In the genomic region with DNA sequence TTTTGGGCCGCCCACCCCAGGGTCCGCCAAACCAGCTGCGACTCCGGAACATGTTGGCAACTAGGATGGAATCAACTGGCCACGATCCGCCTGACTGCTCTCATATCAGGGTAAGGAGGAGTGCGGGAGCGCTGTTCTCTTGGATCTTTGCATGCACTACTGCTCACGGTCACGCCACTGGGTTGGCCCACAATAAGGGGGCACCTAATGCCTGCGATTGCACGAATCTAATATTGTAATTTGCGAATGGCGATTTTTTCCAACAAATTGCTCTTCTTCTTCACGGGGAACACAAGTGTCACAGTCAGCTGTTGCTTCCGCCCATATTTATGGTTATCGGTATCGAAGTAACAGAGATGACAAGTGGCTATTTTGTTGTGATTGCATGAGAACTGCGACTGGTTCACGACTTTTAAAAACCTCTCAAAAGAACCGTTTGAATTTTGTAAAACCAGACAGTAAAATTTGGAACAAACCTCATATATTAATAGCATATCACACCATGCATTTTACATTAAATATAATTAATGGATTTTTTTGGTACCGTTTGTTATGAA, we compare ENCODE assay signal across 1 fruit fly cellular context.
TF ChIP-seq lines count a peak whose summit lies in the region.

TSS of gene ema (minus strand) at position 295 of the 557 bp plus-strand sequence.

TF ChIP-seq in whole organism, embryonic, 481 proteins besides CTCF, POLR2A, EP300 and RAD21 (continued from another document and continues in another):
- TF ChIP-seq z (GFP tag; IDR thresholded peaks at IDR 0.05; lab: Robert Waterston, UW): no peak
- TF ChIP-seq Dad (GFP tag; optimal IDR thresholded peaks at IDR 0.05; lab: Kevin White, UChicago): no peak
- 0 out of 3 replicates have a peak, but pooled peaks have one; percentile 33 for TF ChIP-seq so (GFP tag; IDR thresholded peaks at IDR 0.05; lab: Robert Waterston, UW)
- TF ChIP-seq CrebB (tag; optimal IDR thresholded peaks at IDR 0.05; lab: Kevin White, UChicago): peak; percentile 27
- TF ChIP-seq CG33557 (GFP tag; optimal IDR thresholded peaks at IDR 0.05; lab: Kevin White, UChicago): no peak
- TF ChIP-seq CG2889 (GFP tag; IDR thresholded peaks at IDR 0.05; lab: Robert Waterston, UW): no peak
- no peak for TF ChIP-seq CG1529 (GFP tag; optimal IDR thresholded peaks at IDR 0.05; lab: Kevin White, UChicago)
- TF ChIP-seq CG10274 (GFP tag; optimal IDR thresholded peaks at IDR 0.05; lab: Kevin White, UChicago): no peak
- no peak; the same call in 1 of the 2 replicates for TF ChIP-seq tna (GFP tag; IDR thresholded peaks at IDR 0.05; lab: Robert Waterston, UW; ENCODE audit: partially characterized antibody)
- TF ChIP-seq CG6272 (GFP tag; IDR thresholded peaks at IDR 0.05; lab: Robert Waterston, UW): 0 out of 2 replicates have a peak, but pooled peaks have one; percentile 9
- TF ChIP-seq pb (GFP tag; optimal IDR thresholded peaks at IDR 0.05; lab: Kevin White, UChicago): no peak
- peak; percentile 97 for TF ChIP-seq CG17385 (GFP tag; optimal IDR thresholded peaks at IDR 0.05; lab: Kevin White, UChicago)
- TF ChIP-seq dmrt11E (tag; optimal IDR thresholded peaks at IDR 0.05; lab: Kevin White, UChicago): no peak
- TF ChIP-seq CG8359 (GFP tag; optimal IDR thresholded peaks at IDR 0.05; lab: Kevin White, UChicago; ENCODE audit: borderline replicate concordance): no peak
- no peak for TF ChIP-seq CG7357 (GFP tag; IDR thresholded peaks at IDR 0.05; lab: Robert Waterston, UW)
- TF ChIP-seq lilli (GFP tag; optimal IDR thresholded peaks at IDR 0.05; lab: Kevin White, UChicago): peak; percentile 61
- no peak for TF ChIP-seq CG11456 (GFP tag; IDR thresholded peaks at IDR 0.05; lab: Robert Waterston, UW)
- TF ChIP-seq chif (GFP tag; optimal IDR thresholded peaks at IDR 0.05; lab: Kevin White, UChicago): peak in 1 of 2 experiments; percentile 18
- no peak for TF ChIP-seq dan (GFP tag; IDR thresholded peaks at IDR 0.05; lab: Robert Waterston, UW)
- TF ChIP-seq NK7.1 (GFP tag; optimal IDR thresholded peaks at IDR 0.05; lab: Kevin White, UChicago): no peak
- TF ChIP-seq HLH4C (GFP tag; IDR thresholded peaks at IDR 0.05; lab: Robert Waterston, UW; ENCODE audit: partially characterized antibody): peak; percentile 51; the same call in 1 of the 3 replicates
- no peak for TF ChIP-seq CG17912 (GFP tag; optimal IDR thresholded peaks at IDR 0.05; lab: Kevin White, UChicago)
- no peak for TF ChIP-seq Deaf1 (tag; optimal IDR thresholded peaks at IDR 0.05; lab: Kevin White, UChicago)
- TF ChIP-seq pan (optimal IDR thresholded peaks at IDR 0.05; lab: Kevin White, UChicago): no peak
- peak in 1 of 2 experiments; percentile 35 for TF ChIP-seq pan (GFP tag; optimal IDR thresholded peaks at IDR 0.05 in 1 of 2, IDR thresholded peaks at IDR 0.05 in 1 of 2)
- TF ChIP-seq Mad (GFP tag; optimal IDR thresholded peaks at IDR 0.05; lab: Kevin White, UChicago): no peak
- TF ChIP-seq CG10267 (tag; optimal IDR thresholded peaks at IDR 0.05; lab: Kevin White, UChicago): peak; percentile 29
- no peak for TF ChIP-seq CG3847 (GFP tag; IDR thresholded peaks at IDR 0.05; lab: Robert Waterston, UW)
- peak; percentile 45 for TF ChIP-seq E2f2 (GFP tag; IDR thresholded peaks at IDR 0.05; lab: Robert Waterston, UW)
- TF ChIP-seq Ets65A (GFP tag; lab: Kevin White, UChicago): peak; percentile 9
- TF ChIP-seq Rx (GFP tag; IDR thresholded peaks at IDR 0.05; lab: Robert Waterston, UW): no peak
- no peak for TF ChIP-seq CG12071 (GFP tag; optimal IDR thresholded peaks at IDR 0.05; lab: Kevin White, UChicago)
- TF ChIP-seq CG34376 (GFP tag; optimal IDR thresholded peaks at IDR 0.05; lab: Kevin White, UChicago): peak; percentile 51
- peak; percentile 43 for TF ChIP-seq CG14710 (tag; optimal IDR thresholded peaks at IDR 0.05; lab: Kevin White, UChicago)
- TF ChIP-seq CG11398 (GFP tag; optimal IDR thresholded peaks at IDR 0.05; lab: Kevin White, UChicago): no peak
- no peak for TF ChIP-seq CG12155 (GFP tag; optimal IDR thresholded peaks at IDR 0.05; lab: Kevin White, UChicago)
- TF ChIP-seq br (optimal IDR thresholded peaks at IDR 0.05; lab: Kevin White, UChicago): no peak
- TF ChIP-seq CG17568 (GFP tag; optimal IDR thresholded peaks at IDR 0.05; lab: Kevin White, UChicago): no peak
- TF ChIP-seq H2.0 (GFP tag; IDR thresholded peaks at IDR 0.05; lab: Robert Waterston, UW): no peak
- TF ChIP-seq dm (GFP tag; optimal IDR thresholded peaks at IDR 0.05; lab: Kevin White, UChicago): peak; percentile 13
- no peak for TF ChIP-seq Gsc (GFP tag; IDR thresholded peaks at IDR 0.05; lab: Robert Waterston, UW)
- TF ChIP-seq btn (GFP tag; optimal IDR thresholded peaks at IDR 0.05; lab: Kevin White, UChicago): no peak
- TF ChIP-seq Lpt (GFP tag; optimal IDR thresholded peaks at IDR 0.05; lab: Kevin White, UChicago): no peak
- TF ChIP-seq CG18476 (GFP tag; optimal IDR thresholded peaks at IDR 0.05; lab: Kevin White, UChicago): no peak
- no peak for TF ChIP-seq ara (GFP tag; IDR thresholded peaks at IDR 0.05; lab: Robert Waterston, UW)
- peak; percentile 0 for TF ChIP-seq lbe (GFP tag; optimal IDR thresholded peaks at IDR 0.05; lab: Kevin White, UChicago)
- TF ChIP-seq Atf3 (GFP tag; optimal IDR thresholded peaks at IDR 0.05; lab: Kevin White, UChicago): no peak
- no peak for TF ChIP-seq salm (tag; optimal IDR thresholded peaks at IDR 0.05; lab: Kevin White, UChicago)
- no peak for TF ChIP-seq Doc2 (GFP tag; IDR thresholded peaks at IDR 0.05; lab: Robert Waterston, UW)
- no peak for TF ChIP-seq dmrt99B (tag; optimal IDR thresholded peaks at IDR 0.05; lab: Kevin White, UChicago)
- no peak for TF ChIP-seq CG11696 (GFP tag; IDR thresholded peaks at IDR 0.05; lab: Robert Waterston, UW)
- TF ChIP-seq CG14014 (GFP tag; IDR thresholded peaks at IDR 0.05; lab: Robert Waterston, UW): no peak; the same call in 1 of the 2 replicates
- no peak for TF ChIP-seq aop (GFP tag; IDR thresholded peaks at IDR 0.05; lab: Robert Waterston, UW)
- no peak for TF ChIP-seq ems (GFP tag; optimal IDR thresholded peaks at IDR 0.05; lab: Kevin White, UChicago)
- TF ChIP-seq CG1647 (GFP tag; optimal IDR thresholded peaks at IDR 0.05; lab: Kevin White, UChicago): no peak
- TF ChIP-seq Meics (GFP tag; optimal IDR thresholded peaks at IDR 0.05; lab: Kevin White, UChicago): peak; percentile 10
- TF ChIP-seq CG6689 (GFP tag; IDR thresholded peaks at IDR 0.05; lab: Robert Waterston, UW): no peak
- TF ChIP-seq tap (tag; optimal IDR thresholded peaks at IDR 0.05; lab: Kevin White, UChicago): no peak
- TF ChIP-seq Neu2 (GFP tag; optimal IDR thresholded peaks at IDR 0.05; lab: Kevin White, UChicago; ENCODE audit: borderline replicate concordance): no peak
- TF ChIP-seq bsh (GFP tag; optimal IDR thresholded peaks at IDR 0.05; lab: Kevin White, UChicago): no peak
- no peak for TF ChIP-seq CG9215 (GFP tag; IDR thresholded peaks at IDR 0.05; lab: Robert Waterston, UW)
- no peak for TF ChIP-seq yki (optimal IDR thresholded peaks at IDR 0.05; lab: Kevin White, UChicago)
- TF ChIP-seq CG8924 (tag; optimal IDR thresholded peaks at IDR 0.05; lab: Kevin White, UChicago): peak; percentile 36
- TF ChIP-seq CG8944 (GFP tag; optimal IDR thresholded peaks at IDR 0.05; lab: Kevin White, UChicago): peak; percentile 8
- TF ChIP-seq ken (GFP tag; IDR thresholded peaks at IDR 0.05; lab: Robert Waterston, UW): no peak
- TF ChIP-seq CG10321 (GFP tag; IDR thresholded peaks at IDR 0.05; lab: Robert Waterston, UW): no peak
- TF ChIP-seq Hr39 (optimal IDR thresholded peaks at IDR 0.05; lab: Kevin White, UChicago): no peak
- no peak for TF ChIP-seq ranshi (GFP tag; IDR thresholded peaks at IDR 0.05; lab: Robert Waterston, UW)
- TF ChIP-seq chn (GFP tag; optimal IDR thresholded peaks at IDR 0.05; lab: Kevin White, UChicago): no peak
- peak; percentile 17 for TF ChIP-seq CG18262 (tag; optimal IDR thresholded peaks at IDR 0.05; lab: Kevin White, UChicago)
- no peak for TF ChIP-seq CG9797 (GFP tag; optimal IDR thresholded peaks at IDR 0.05; lab: Kevin White, UChicago)
- 0 out of 2 replicates have a peak, but pooled peaks have one; percentile 32 for TF ChIP-seq unc-4 (GFP tag; IDR thresholded peaks at IDR 0.05; lab: Robert Waterston, UW; ENCODE audit: partially characterized antibody)
- TF ChIP-seq ind (GFP tag; optimal IDR thresholded peaks at IDR 0.05; lab: Kevin White, UChicago): no peak
- TF ChIP-seq CG2199 (GFP tag; IDR thresholded peaks at IDR 0.05; lab: Robert Waterston, UW): no peak
- no peak for TF ChIP-seq D (optimal IDR thresholded peaks at IDR 0.05; lab: Kevin White, UChicago)
- TF ChIP-seq D (GFP tag; optimal IDR thresholded peaks at IDR 0.05; lab: Kevin White, UChicago): no peak
- no peak for TF ChIP-seq Ssrp (tag; optimal IDR thresholded peaks at IDR 0.05; lab: Kevin White, UChicago)
- no peak for TF ChIP-seq CG13123 (GFP tag; optimal IDR thresholded peaks at IDR 0.05; lab: Kevin White, UChicago)
- TF ChIP-seq CG13775 (GFP tag; optimal IDR thresholded peaks at IDR 0.05; lab: Kevin White, UChicago): no peak
- TF ChIP-seq CG6813 (GFP tag; optimal IDR thresholded peaks at IDR 0.05; lab: Kevin White, UChicago): no peak
- TF ChIP-seq CG2129 (GFP tag; IDR thresholded peaks at IDR 0.05; lab: Robert Waterston, UW; ENCODE audit: partially characterized antibody): 0 out of 2 replicates have a peak, but pooled peaks have one; percentile 10
- no peak for TF ChIP-seq tgo (GFP tag; IDR thresholded peaks at IDR 0.05; lab: Robert Waterston, UW)
- TF ChIP-seq croc (GFP tag; conservative IDR thresholded peaks at IDR 0.05; lab: Robert Waterston, UW): no peak
- TF ChIP-seq E2f1 (GFP tag; IDR thresholded peaks at IDR 0.05; lab: Robert Waterston, UW): no peak
- TF ChIP-seq otp (GFP tag; IDR thresholded peaks at IDR 0.05; lab: Robert Waterston, UW): no peak
- no peak for TF ChIP-seq dysf (GFP tag; IDR thresholded peaks at IDR 0.05; lab: Robert Waterston, UW)
- TF ChIP-seq Gug (GFP tag; IDR thresholded peaks at IDR 0.05; lab: Robert Waterston, UW): no peak
- no peak for TF ChIP-seq sima (GFP tag; optimal IDR thresholded peaks at IDR 0.05; lab: Kevin White, UChicago)
- TF ChIP-seq Stat92E (GFP tag; optimal IDR thresholded peaks at IDR 0.05; lab: Kevin White, UChicago): peak in 1 of 3 experiments; percentile 10
- TF ChIP-seq Hey (tag; optimal IDR thresholded peaks at IDR 0.05; lab: Kevin White, UChicago): no peak
- TF ChIP-seq luna (GFP tag; optimal IDR thresholded peaks at IDR 0.05; lab: Kevin White, UChicago): no peak
- TF ChIP-seq zen2 (GFP tag; IDR thresholded peaks at IDR 0.05; lab: Robert Waterston, UW; ENCODE audit: partially characterized antibody): no peak
- TF ChIP-seq CG8290 (GFP tag; optimal IDR thresholded peaks at IDR 0.05; lab: Kevin White, UChicago): peak; percentile 22
- peak in 1 of 2 experiments; percentile 7 for TF ChIP-seq CG8290 (tag; optimal IDR thresholded peaks at IDR 0.05; lab: Kevin White, UChicago)
- TF ChIP-seq Tbp (GFP tag; optimal IDR thresholded peaks at IDR 0.05; lab: Kevin White, UChicago): no peak
- TF ChIP-seq H15 (GFP tag; IDR thresholded peaks at IDR 0.05; lab: Robert Waterston, UW): no peak
- no peak for TF ChIP-seq CG6254 (GFP tag; optimal IDR thresholded peaks at IDR 0.05; lab: Kevin White, UChicago)
- peak; percentile 6 for TF ChIP-seq CG7786 (GFP tag; optimal IDR thresholded peaks at IDR 0.05; lab: Kevin White, UChicago)
- TF ChIP-seq Oaz (GFP tag; IDR thresholded peaks at IDR 0.05; lab: Robert Waterston, UW): no peak
- TF ChIP-seq Jarid2 (GFP tag; optimal IDR thresholded peaks at IDR 0.05; lab: Kevin White, UChicago): no peak
- TF ChIP-seq ac (GFP tag; optimal IDR thresholded peaks at IDR 0.05; lab: Kevin White, UChicago): no peak
- TF ChIP-seq CG9932 (GFP tag; IDR thresholded peaks at IDR 0.05; lab: Robert Waterston, UW): peak; percentile 59
- no peak for TF ChIP-seq bigmax (GFP tag; optimal IDR thresholded peaks at IDR 0.05; lab: Kevin White, UChicago)
- TF ChIP-seq Elba2 (GFP tag; optimal IDR thresholded peaks at IDR 0.05; lab: Kevin White, UChicago): no peak
- no peak for TF ChIP-seq ap (GFP tag; IDR thresholded peaks at IDR 0.05; lab: Robert Waterston, UW)
- no peak for TF ChIP-seq fd64A (GFP tag; optimal IDR thresholded peaks at IDR 0.05; lab: Kevin White, UChicago)
- no peak for TF ChIP-seq CG11247 (GFP tag; IDR thresholded peaks at IDR 0.05; lab: Robert Waterston, UW)
- TF ChIP-seq trem (tag; optimal IDR thresholded peaks at IDR 0.05; lab: Kevin White, UChicago): peak; percentile 54
- no peak for TF ChIP-seq Optix (GFP tag; IDR thresholded peaks at IDR 0.05; lab: Robert Waterston, UW)
- no peak for TF ChIP-seq Atf-2 (GFP tag; optimal IDR thresholded peaks at IDR 0.05; lab: Kevin White, UChicago)
- no peak for TF ChIP-seq CG16863 (GFP tag; optimal IDR thresholded peaks at IDR 0.05; lab: Kevin White, UChicago)
- peak; percentile 46 for TF ChIP-seq phol (tag; optimal IDR thresholded peaks at IDR 0.05; lab: Kevin White, UChicago)
- peak; percentile 58 for TF ChIP-seq Sry-δ (GFP tag; optimal IDR thresholded peaks at IDR 0.05; lab: Kevin White, UChicago)
- peak; percentile 4 for TF ChIP-seq nerfin-1 (tag; optimal IDR thresholded peaks at IDR 0.05; lab: Kevin White, UChicago)
- TF ChIP-seq Hr51 (GFP tag; optimal IDR thresholded peaks at IDR 0.05; lab: Kevin White, UChicago): no peak
- TF ChIP-seq CG15269 (tag; optimal IDR thresholded peaks at IDR 0.05; lab: Kevin White, UChicago): no peak
- TF ChIP-seq klu (GFP tag; IDR thresholded peaks at IDR 0.05; lab: Robert Waterston, UW): no peak
- TF ChIP-seq mld (GFP tag; IDR thresholded peaks at IDR 0.05; lab: Robert Waterston, UW; ENCODE audit: partially characterized antibody): no peak
- TF ChIP-seq slp2 (GFP tag; optimal IDR thresholded peaks at IDR 0.05; lab: Kevin White, UChicago): no peak
- TF ChIP-seq Drgx (GFP tag; IDR thresholded peaks at IDR 0.05; lab: Robert Waterston, UW): no peak
- no peak for TF ChIP-seq CG15011 (GFP tag; optimal IDR thresholded peaks at IDR 0.05; lab: Kevin White, UChicago)
- no peak for TF ChIP-seq Dfd (GFP tag; optimal IDR thresholded peaks at IDR 0.05; lab: Kevin White, UChicago)
- no peak for TF ChIP-seq Bdp1 (GFP tag; optimal IDR thresholded peaks at IDR 0.05; lab: Kevin White, UChicago)
- TF ChIP-seq CG6791 (GFP tag; IDR thresholded peaks at IDR 0.05; lab: Robert Waterston, UW; ENCODE audit: partially characterized antibody): 0 out of 3 replicates have a peak, but pooled peaks have one; percentile 7
- TF ChIP-seq dimm (GFP tag; IDR thresholded peaks at IDR 0.05; lab: Robert Waterston, UW): no peak
- TF ChIP-seq Pdp1 (GFP tag; optimal IDR thresholded peaks at IDR 0.05; lab: Kevin White, UChicago): peak in 1 of 2 experiments; percentile 50
- TF ChIP-seq slou (GFP tag; optimal IDR thresholded peaks at IDR 0.05; lab: Kevin White, UChicago): no peak
- TF ChIP-seq CG5953 (GFP tag; IDR thresholded peaks at IDR 0.05; lab: Robert Waterston, UW): no peak
